Worm (Caenorhabditis elegans): Measurements from ENCODE around the gene ttc-37.

ttc-37 gene

DNA sequence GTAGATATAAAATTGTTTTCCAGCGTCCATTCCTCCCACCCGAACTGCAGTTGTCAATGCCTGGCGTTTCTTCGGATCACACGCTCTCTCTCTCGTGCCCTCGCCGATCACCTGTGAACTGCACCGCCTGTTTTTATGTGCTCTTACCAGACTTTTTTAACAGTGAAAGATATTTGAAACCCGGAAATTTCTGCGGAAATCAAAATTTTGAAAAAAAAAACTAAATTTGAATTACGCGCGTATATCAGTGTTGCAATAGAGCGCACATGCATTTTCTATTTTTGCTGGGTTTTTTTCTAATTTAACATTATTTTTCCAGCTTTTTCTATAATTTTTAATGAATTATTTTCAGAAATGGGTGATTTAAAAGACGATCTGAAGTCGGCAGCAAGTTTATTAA, at the start of gene ttc-37:
Gene ttc-37, plus strand, starts transcription at position 349 of the 400 bp plus-strand sequence.
- peak; percentile 16 for TF ChIP-seq ceh-18 (tag; optimal IDR thresholded peaks at IDR 0.05)
- no peak for TF ChIP-seq ceh-31 (tag; optimal IDR thresholded peaks at IDR 0.05)

DNA sequence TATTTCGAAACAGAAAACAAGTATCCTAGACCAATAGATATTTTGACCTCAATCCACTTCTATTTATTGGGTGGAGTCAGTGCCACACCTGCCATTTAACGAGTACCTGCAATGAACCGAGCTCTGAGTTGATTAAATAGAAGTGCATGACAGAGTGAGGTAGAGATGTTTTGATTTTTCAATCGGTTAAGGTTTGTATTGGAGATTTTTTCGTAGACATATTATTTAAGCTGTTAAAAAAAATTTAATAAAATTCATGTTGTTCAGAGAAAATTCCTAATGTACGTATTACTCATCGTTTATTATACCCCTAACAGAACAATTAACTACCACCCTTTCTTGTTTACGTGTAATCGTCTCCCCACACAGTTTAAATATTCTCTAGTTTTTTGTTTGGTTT, 48.8 kb upstream of the ttc-37 start, which contains the start of gene srx-38:
Gene srx-38, minus strand, starts transcription at position 101 of the 400 bp plus-strand sequence.
- TF ChIP-seq unc-42 (tag; optimal IDR thresholded peaks at IDR 0.05): no peak
- no peak for TF ChIP-seq tbx-7 (tag; optimal IDR thresholded peaks at IDR 0.05)
- no peak for TF ChIP-seq fkh-6 (tag; optimal IDR thresholded peaks at IDR 0.05)
- no peak for TF ChIP-seq lin-11 (tag; optimal IDR thresholded peaks at IDR 0.05)
- no peak for TF ChIP-seq ceh-22 (tag; optimal IDR thresholded peaks at IDR 0.05)
- TF ChIP-seq C08G9.2 (tag; optimal IDR thresholded peaks at IDR 0.05): no peak
- TF ChIP-seq T23F11.4 (GFP tag; optimal IDR thresholded peaks at IDR 0.05): no peak
- no peak for TF ChIP-seq pros-1 (tag; optimal IDR thresholded peaks at IDR 0.05)
- TF ChIP-seq elt-4 (tag; optimal IDR thresholded peaks at IDR 0.05): no peak
- no peak for TF ChIP-seq sox-2 (GFP tag; IDR thresholded peaks at IDR 0.05)
- no peak for TF ChIP-seq pax-1 (tag; optimal IDR thresholded peaks at IDR 0.05)
- no peak for TF ChIP-seq elt-2 (tag; optimal IDR thresholded peaks at IDR 0.05)
- no peak for TF ChIP-seq madf-2 (tag; optimal IDR thresholded peaks at IDR 0.05)
- no peak for TF ChIP-seq ref-2 (tag; optimal IDR thresholded peaks at IDR 0.05)
- no peak for TF ChIP-seq ttx-3 (tag; optimal IDR thresholded peaks at IDR 0.05)

DNA sequence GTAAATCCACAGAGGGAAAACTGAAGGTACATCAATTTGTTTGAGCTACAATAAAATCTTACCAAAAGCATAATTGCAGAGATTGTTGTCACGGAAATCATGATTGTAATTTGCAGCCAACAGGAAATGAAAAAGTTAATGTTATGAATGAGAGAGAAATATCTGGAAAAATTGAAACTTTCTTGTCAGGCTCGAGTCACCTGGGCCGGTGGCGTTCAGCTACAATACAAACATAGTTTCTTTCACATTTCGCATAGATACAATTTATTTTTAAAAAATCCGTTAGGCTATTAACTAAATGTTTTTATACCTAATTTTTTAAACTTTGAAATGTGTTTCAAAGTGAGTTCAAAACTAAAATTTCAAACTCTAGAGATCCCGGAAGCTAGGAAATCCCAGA, 46.6 kb upstream of the ttc-37 start, which contains the start of gene srx-39:
Gene srx-39, minus strand, starts transcription at position 101 of the 400 bp plus-strand sequence.
- TF ChIP-seq lin-11 (tag; optimal IDR thresholded peaks at IDR 0.05): no peak
- no peak for TF ChIP-seq sox-2 (GFP tag; IDR thresholded peaks at IDR 0.05)
- TF ChIP-seq che-1 (tag; optimal IDR thresholded peaks at IDR 0.05): no peak
- TF ChIP-seq nhr-232 (tag; optimal IDR thresholded peaks at IDR 0.05): no peak
- no peak for TF ChIP-seq ttx-3 (tag; optimal IDR thresholded peaks at IDR 0.05)
- no peak for TF ChIP-seq sdc-2 (tag; optimal IDR thresholded peaks at IDR 0.05)
- no peak for TF ChIP-seq ceh-45 (GFP tag; IDR thresholded peaks at IDR 0.05)
- no peak for TF ChIP-seq fkh-10 (GFP tag; optimal IDR thresholded peaks at IDR 0.05)
- TF ChIP-seq hlh-13 (GFP tag; optimal IDR thresholded peaks at IDR 0.05): no peak
- TF ChIP-seq pag-3 (tag; optimal IDR thresholded peaks at IDR 0.05; ENCODE audit: borderline replicate concordance): no peak
- TF ChIP-seq odd-2 (tag; optimal IDR thresholded peaks at IDR 0.05): no peak
- TF ChIP-seq ceh-14 (tag; optimal IDR thresholded peaks at IDR 0.05): no peak
- no peak for TF ChIP-seq ceh-34 (tag; optimal IDR thresholded peaks at IDR 0.05)
- no peak for TF ChIP-seq ceh-6 (GFP tag; optimal IDR thresholded peaks at IDR 0.05)
- no peak for TF ChIP-seq pqm-1 (tag; optimal IDR thresholded peaks at IDR 0.05)
- TF ChIP-seq nfya-1 (tag; optimal IDR thresholded peaks at IDR 0.05): no peak

DNA sequence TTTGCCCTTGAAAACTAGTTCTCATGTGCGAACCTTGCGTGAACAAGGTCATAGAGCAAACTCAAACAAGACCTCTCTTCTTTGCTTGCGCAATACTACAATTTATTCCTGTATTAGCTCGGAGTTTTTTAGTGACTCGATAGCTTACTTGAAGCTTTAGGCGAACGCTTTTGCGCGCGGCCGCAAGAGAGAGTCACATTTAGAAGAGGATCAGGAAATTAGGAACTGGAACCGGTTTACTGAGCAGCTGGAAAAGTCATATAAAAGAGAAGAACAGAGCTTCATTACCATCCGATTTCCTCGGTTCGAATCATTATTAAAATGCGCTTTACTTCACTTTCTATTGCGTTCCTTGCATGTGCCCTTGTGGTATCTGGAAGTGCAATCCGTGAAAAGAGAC, 46.0 kb upstream of the ttc-37 start, which contains the start of gene abu-15:
Gene abu-15, plus strand, starts transcription at position 301 of the 400 bp plus-strand sequence.
- TF ChIP-seq unc-86 (tag; optimal IDR thresholded peaks at IDR 0.05): no peak
- TF ChIP-seq ceh-45 (GFP tag; IDR thresholded peaks at IDR 0.05): no peak
- TF ChIP-seq sox-2 (GFP tag; IDR thresholded peaks at IDR 0.05): no peak
- TF ChIP-seq ceh-48 (tag; optimal IDR thresholded peaks at IDR 0.05): no peak

DNA sequence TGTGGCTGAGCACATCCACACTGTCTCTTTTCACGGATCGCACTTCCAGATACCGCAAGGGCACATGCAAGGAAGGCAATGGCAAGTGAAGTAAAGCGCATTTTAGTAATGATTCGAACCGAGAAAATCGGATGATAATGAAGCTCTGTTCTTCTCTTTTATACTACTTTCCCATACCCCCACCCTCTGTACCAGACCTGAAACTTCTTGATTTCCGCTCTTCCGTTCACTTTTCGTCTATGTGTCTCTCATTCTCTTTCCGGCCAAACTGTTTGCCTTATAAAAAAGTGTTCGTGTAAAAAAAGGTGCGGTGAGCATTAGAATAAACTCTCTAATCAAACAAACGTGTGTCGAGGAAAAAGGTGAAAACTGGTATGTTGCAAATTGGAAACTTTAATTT, 42.5 kb upstream of the ttc-37 start, which contains the start of gene abu-6:
Gene abu-6, minus strand, starts transcription at position 101 of the 400 bp plus-strand sequence.
- TF ChIP-seq hlh-8 (tag; optimal IDR thresholded peaks at IDR 0.05): no peak
- TF ChIP-seq ceh-31 (tag; optimal IDR thresholded peaks at IDR 0.05): no peak
- no peak for TF ChIP-seq che-1 (tag; optimal IDR thresholded peaks at IDR 0.05)
- TF ChIP-seq odd-2 (tag; optimal IDR thresholded peaks at IDR 0.05): no peak
- no peak for TF ChIP-seq Y22D7AL.16 (tag; optimal IDR thresholded peaks at IDR 0.05)
- TF ChIP-seq rnt-1 (tag; optimal IDR thresholded peaks at IDR 0.05): no peak
- TF ChIP-seq unc-42 (tag; optimal IDR thresholded peaks at IDR 0.05): no peak
- no peak for TF ChIP-seq ceh-24 (tag; optimal IDR thresholded peaks at IDR 0.05)
- TF ChIP-seq nhr-11 (tag; optimal IDR thresholded peaks at IDR 0.05): no peak
- no peak for TF ChIP-seq unc-3 (GFP tag; conservative IDR thresholded peaks at IDR 0.05)
- no peak for TF ChIP-seq unc-3 (tag; optimal IDR thresholded peaks at IDR 0.05)
- no peak for TF ChIP-seq ceh-30 (tag; optimal IDR thresholded peaks at IDR 0.05)
- no peak for TF ChIP-seq dve-1 (tag; optimal IDR thresholded peaks at IDR 0.05)
- no peak for TF ChIP-seq pha-4 (tag; optimal IDR thresholded peaks at IDR 0.05)
- no peak for TF ChIP-seq ama-1 (optimal IDR thresholded peaks at IDR 0.05)
- no peak for TF ChIP-seq pat-9 (tag; optimal IDR thresholded peaks at IDR 0.05)
- no peak for TF ChIP-seq ceh-34 (tag; optimal IDR thresholded peaks at IDR 0.05)
- no peak for TF ChIP-seq ttx-3 (tag; optimal IDR thresholded peaks at IDR 0.05)
- TF ChIP-seq sox-2 (GFP tag; IDR thresholded peaks at IDR 0.05): no peak
- no peak for TF ChIP-seq pros-1 (tag; optimal IDR thresholded peaks at IDR 0.05)

Data from whole organism, late embryonic.